Fruit fly (Drosophila melanogaster) whole organism, embryonic: ENCODE data around the gene Tsf1.

Experiments
- Awh ChIP-seq: fragments of 200-800 bp; sonication (Bioruptor generic); IDR thresholded peaks from 2 replicates; pipeline ENCODE4, ENCODE4 v1.3.6; 2022; ENCODE audit warnings: missing biosample characterization, missing genetic modification characterization
- B-H2 ChIP-seq: fragments of 200-800 bp; sonication (Bioruptor generic); optimal IDR thresholded peaks from 2 replicates; lab custom pipeline; 2018; ENCODE audit warnings: missing biosample characterization, mild to moderate bottlenecking, missing genetic modification characterization
- BEAF-32 ChIP-seq: fragments of 200-800 bp; sonication (Bioruptor generic); optimal IDR thresholded peaks from 3 replicates; lab custom pipeline; 2017; ENCODE audit warnings: missing biosample characterization, missing genetic modification characterization, mild to moderate bottlenecking, moderate library complexity, missing genetic modification reagents
- Bgb ChIP-seq: fragments of 200-800 bp; sonication (Bioruptor generic); IDR thresholded peaks from 2 replicates; pipeline ENCODE4 v1.3.6; 2022; ENCODE audit warnings: missing biosample characterization, missing genetic modification characterization; ENCODE audit not compliant: partially characterized antibody
- CG10654 ChIP-seq: fragments of 200-800 bp; sonication (Bioruptor generic); optimal IDR thresholded peaks from 2 replicates; lab custom pipeline; 2016; ENCODE audit warnings: missing biosample characterization, missing genetic modification characterization
- CG12299 ChIP-seq: fragments of 200-800 bp; sonication (Bioruptor generic); optimal IDR thresholded peaks from 2 replicates; lab custom pipeline; 2018; ENCODE audit warnings: missing biosample characterization, mild to moderate bottlenecking, missing genetic modification characterization
- CG14710 ChIP-seq: fragments of 200-800 bp; sonication (Bioruptor generic); optimal IDR thresholded peaks from 3 replicates; lab custom pipeline; 2019; ENCODE audit warnings: missing biosample characterization, mild to moderate bottlenecking, missing genetic modification characterization, moderate library complexity
- CG18476 ChIP-seq: fragments of 200-800 bp; sonication (Bioruptor generic); optimal IDR thresholded peaks from 2 replicates; lab custom pipeline; 2016; ENCODE audit warnings: missing biosample characterization, mild to moderate bottlenecking, missing genetic modification characterization
- CG18764 ChIP-seq: fragments of 200-800 bp; sonication (Bioruptor generic); optimal IDR thresholded peaks from 3 replicates; lab custom pipeline; 2016; ENCODE audit warnings: missing biosample characterization, missing genetic modification characterization
- CG2116 ChIP-seq: fragments of 200-800 bp; sonication (Bioruptor generic); optimal IDR thresholded peaks from 3 replicates; lab custom pipeline; 2018; ENCODE audit warnings: missing biosample characterization, mild to moderate bottlenecking, missing genetic modification characterization
- CG3065 ChIP-seq: fragments of 200-800 bp; sonication (Bioruptor generic); optimal IDR thresholded peaks from 2 replicates; lab custom pipeline; 2016; ENCODE audit warnings: missing biosample characterization, missing genetic modification characterization
- CG31224 ChIP-seq: fragments of 200-800 bp; sonication (Bioruptor generic); IDR thresholded peaks from 2 replicates; pipeline ENCODE4 v1.3.6; 2022; ENCODE audit warnings: missing biosample characterization, missing genetic modification characterization
- CG31365 ChIP-seq: fragments of 200-800 bp; sonication (Bioruptor generic); optimal IDR thresholded peaks from 2 replicates; lab custom pipeline; 2018; ENCODE audit warnings: missing biosample characterization, mild to moderate bottlenecking, missing genetic modification characterization
- CG31441 ChIP-seq: fragments of 200-800 bp; sonication (Bioruptor generic); IDR thresholded peaks from 2 replicates; pipeline ENCODE4 v1.3.6; 2022; ENCODE audit warnings: missing biosample characterization, missing genetic modification characterization
- CG32532 ChIP-seq: fragments of 200-800 bp; sonication (Bioruptor generic); IDR thresholded peaks from 2 replicates; pipeline ENCODE4 v1.3.6; 2022; ENCODE audit warnings: missing biosample characterization, missing genetic modification characterization
- CG34224 ChIP-seq: fragments of 200-800 bp; sonication (Bioruptor generic); IDR thresholded peaks from 3 replicates; pipeline ENCODE4 v1.3.6; 2022; ENCODE audit warnings: missing biosample characterization, missing genetic modification characterization; ENCODE audit not compliant: partially characterized antibody
- CG34422 ChIP-seq: fragments of 200-800 bp; sonication (Bioruptor generic); IDR thresholded peaks from 3 replicates; pipeline ENCODE4 v1.3.6; 2022; ENCODE audit warnings: missing biosample characterization, missing genetic modification characterization
- CG42726 ChIP-seq: fragments of 200-800 bp; sonication (Bioruptor generic); IDR thresholded peaks from 2 replicates; pipeline ENCODE4 v1.3.6; 2022; ENCODE audit warnings: missing biosample characterization, missing genetic modification characterization; ENCODE audit not compliant: partially characterized antibody
- CG6683 ChIP-seq: fragments of 200-800 bp; sonication (Bioruptor generic); optimal IDR thresholded peaks from 2 replicates; lab custom pipeline; 2017; ENCODE audit warnings: missing biosample characterization, mild to moderate bottlenecking, missing genetic modification characterization, missing genetic modification reagents
- CG6791 ChIP-seq: fragments of 200-800 bp; sonication (Bioruptor generic); IDR thresholded peaks from 3 replicates; pipeline ENCODE4 v1.3.6; 2022; ENCODE audit warnings: missing biosample characterization, missing genetic modification characterization; ENCODE audit not compliant: partially characterized antibody
- CG9727 ChIP-seq: fragments of 200-800 bp; sonication (Bioruptor generic); optimal IDR thresholded peaks from 3 replicates; lab custom pipeline; 2017; ENCODE audit warnings: missing biosample characterization, mild to moderate bottlenecking, missing genetic modification characterization
- CHES-1-like ChIP-seq: fragments of 200-800 bp; sonication (Bioruptor generic); optimal IDR thresholded peaks from 2 replicates; lab custom pipeline; 2016; ENCODE audit warnings: missing biosample characterization, missing genetic modification characterization
- Dad ChIP-seq: fragments of 200-800 bp; sonication (Bioruptor generic); optimal IDR thresholded peaks from 3 replicates; lab custom pipeline; 2016; ENCODE audit warnings: missing biosample characterization, missing genetic modification characterization
- Doc2 ChIP-seq: fragments of 200-800 bp; sonication (Bioruptor generic); IDR thresholded peaks from 2 replicates; pipeline ENCODE4 v1.3.6; 2022; ENCODE audit warnings: missing biosample characterization, missing genetic modification characterization
- Dp ChIP-seq: fragments of 200-800 bp; sonication (Bioruptor generic); optimal IDR thresholded peaks from 2 replicates; lab custom pipeline; 2018; ENCODE audit warnings: missing biosample characterization, mild to moderate bottlenecking, missing genetic modification characterization, moderate library complexity
- Ets97D ChIP-seq: fragments of 200-800 bp; sonication (Bioruptor generic); optimal IDR thresholded peaks from 3 replicates; lab custom pipeline; 2016; ENCODE audit warnings: missing biosample characterization, missing genetic modification characterization
- HLH4C ChIP-seq: fragments of 200-800 bp; sonication (Bioruptor generic); IDR thresholded peaks from 3 replicates; pipeline ENCODE4 v1.3.6; 2022; ENCODE audit warnings: missing biosample characterization, missing genetic modification characterization; ENCODE audit not compliant: partially characterized antibody
- Hsf ChIP-seq: fragments of 200-800 bp; sonication (Bioruptor generic); optimal IDR thresholded peaks from 3 replicates; lab custom pipeline; 2016; ENCODE audit warnings: missing biosample characterization, missing genetic modification characterization
- Mes4 ChIP-seq: fragments of 200-800 bp; sonication (Bioruptor generic); optimal IDR thresholded peaks from 2 replicates; lab custom pipeline; 2016; ENCODE audit warnings: missing biosample characterization, missing genetic modification characterization
- PHDP ChIP-seq: fragments of 200-800 bp; sonication (Bioruptor generic); optimal IDR thresholded peaks from 3 replicates; lab custom pipeline; 2018; ENCODE audit warnings: missing biosample characterization, mild to moderate bottlenecking, missing genetic modification characterization, moderate library complexity
- Ptx1 ChIP-seq: fragments of 200-800 bp; sonication (Bioruptor generic); IDR thresholded peaks from 2 replicates; pipeline ENCODE4 v1.3.6; 2022; ENCODE audit warnings: missing biosample characterization, missing genetic modification characterization
- Rfx ChIP-seq: fragments of 200-800 bp; sonication (Bioruptor generic); IDR thresholded peaks from 2 replicates; pipeline ENCODE4 v1.3.6; 2022; ENCODE audit warnings: missing biosample characterization, missing genetic modification characterization
- Sry-δ ChIP-seq: fragments of 200-800 bp; sonication (Bioruptor generic); optimal IDR thresholded peaks from 2 replicates; lab custom pipeline; 2016; ENCODE audit warnings: missing biosample characterization, missing genetic modification characterization
- al ChIP-seq: fragments of 200-800 bp; sonication (Bioruptor generic); IDR thresholded peaks from 2 replicates; pipeline ENCODE4 v1.3.6; 2022; ENCODE audit warnings: missing biosample characterization, missing genetic modification characterization
- bbx ChIP-seq: fragments of 200-800 bp; sonication (Bioruptor generic); IDR thresholded peaks from 2 replicates; pipeline ENCODE4 v1.3.6; 2022; ENCODE audit warnings: missing biosample characterization, missing genetic modification characterization; ENCODE audit not compliant: partially characterized antibody
- fru ChIP-seq: fragments of >200 bp; optimal IDR thresholded peaks from 2 replicates; lab custom pipeline; 2017
- gcm ChIP-seq: fragments of 200-800 bp; sonication (Bioruptor generic); optimal IDR thresholded peaks from 2 replicates; lab custom pipeline; 2019; ENCODE audit warnings: missing biosample characterization, mild to moderate bottlenecking, missing genetic modification characterization, moderate library complexity
- her ChIP-seq: fragments of 200-800 bp; sonication (Bioruptor generic); optimal IDR thresholded peaks from 2 replicates; lab custom pipeline; 2016; ENCODE audit warnings: missing biosample characterization, missing genetic modification characterization
- ken ChIP-seq: fragments of 200-800 bp; sonication (Bioruptor generic); IDR thresholded peaks from 3 replicates; pipeline ENCODE4 v1.3.6; 2022; ENCODE audit warnings: missing biosample characterization, missing genetic modification characterization
- lilli ChIP-seq: fragments of 200-800 bp; sonication (Bioruptor generic); optimal IDR thresholded peaks from 3 replicates; lab custom pipeline; 2016; ENCODE audit warnings: missing biosample characterization, missing genetic modification characterization
- nerfin-1 ChIP-seq: fragments of 200-800 bp; sonication (Bioruptor generic); optimal IDR thresholded peaks from 3 replicates; lab custom pipeline; 2019; ENCODE audit warnings: missing biosample characterization, mild to moderate bottlenecking, missing genetic modification characterization, moderate library complexity
- odd ChIP-seq: fragments of 200-800 bp; sonication (Bioruptor generic); optimal IDR thresholded peaks from 2 replicates; lab custom pipeline; 2017; ENCODE audit warnings: missing biosample characterization, mild to moderate bottlenecking, missing genetic modification characterization
- prd ChIP-seq, 3 experiments: fragments of >200 bp in 2 of 3; fragments of 200-800 bp in 1 of 3; sonication (Bioruptor generic) in 1 of 3; optimal IDR thresholded peaks in 2 of 3; IDR thresholded peaks in 1 of 3; 2 replicates in 2 of 3; 3 replicates in 1 of 3; pipeline versions ENCODE4 v1.3.6 to Lab custom; 2017 to 2022; ENCODE audit warnings: missing biosample characterization in 1 of 3, missing genetic modification characterization in 1 of 3
- repo ChIP-seq: fragments of 200-800 bp; sonication (Bioruptor generic); optimal IDR thresholded peaks from 2 replicates; lab custom pipeline; 2016; ENCODE audit warnings: missing biosample characterization, missing genetic modification characterization
- sisA ChIP-seq: fragments of 200-800 bp; sonication (Bioruptor generic); IDR thresholded peaks from 2 replicates; pipeline ENCODE4 v1.3.6; 2022; ENCODE audit warnings: missing biosample characterization, missing genetic modification characterization
- sqz ChIP-seq: fragments of 200-800 bp; sonication (Bioruptor generic); optimal IDR thresholded peaks from 3 replicates; lab custom pipeline; 2018; ENCODE audit warnings: missing biosample characterization, mild to moderate bottlenecking, missing genetic modification characterization
- ssp ChIP-seq: fragments of 200-800 bp; sonication (Bioruptor generic); IDR thresholded peaks from 2 replicates; pipeline ENCODE4 v1.3.6; 2022; ENCODE audit warnings: missing biosample characterization, missing genetic modification characterization
- stwl ChIP-seq: fragments of 200-800 bp; sonication (Bioruptor generic); optimal IDR thresholded peaks from 3 replicates; lab custom pipeline; 2018; ENCODE audit warnings: missing biosample characterization, mild to moderate bottlenecking, missing genetic modification characterization, moderate library complexity
- vnd ChIP-seq: fragments of 200-800 bp; sonication (Bioruptor generic); IDR thresholded peaks from 3 replicates; pipeline ENCODE4 v1.3.6; 2022; ENCODE audit warnings: missing biosample characterization, missing genetic modification characterization; ENCODE audit not compliant: partially characterized antibody
- wek ChIP-seq: fragments of 200-800 bp; sonication (Bioruptor generic); optimal IDR thresholded peaks from 3 replicates; lab custom pipeline; 2018; ENCODE audit warnings: missing biosample characterization, mild to moderate bottlenecking, missing genetic modification characterization, moderate library complexity
- zfh2 ChIP-seq: fragments of 200-800 bp; sonication (Bioruptor generic); optimal IDR thresholded peaks from 2 replicates; lab custom pipeline; 2016; ENCODE audit warnings: missing biosample characterization, missing genetic modification characterization

Tsf1 gene

DNA sequence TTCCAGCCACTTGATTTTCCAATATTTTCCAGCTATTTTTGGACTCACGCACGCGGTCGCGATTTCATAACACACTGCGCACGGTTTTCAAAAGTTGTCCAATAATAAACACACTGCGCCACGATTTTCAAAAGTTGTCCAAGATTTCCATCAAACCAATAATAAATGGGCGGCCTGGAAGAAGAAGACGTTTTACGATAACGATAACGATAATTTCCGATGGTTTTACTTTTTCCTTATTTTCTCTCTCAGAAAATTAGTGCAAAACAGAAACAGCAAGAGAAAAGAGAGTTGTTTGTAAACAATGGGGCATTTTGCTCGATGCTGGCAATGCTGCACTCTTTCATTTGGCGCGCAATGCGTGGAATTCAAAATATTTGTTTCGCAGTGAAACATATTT, 23.1 kb downstream of the Tsf1 start, which contains the start of gene Nt5b (continued):
- no peak for TF ChIP-seq CG31224 (GFP tag; lab: Robert Waterston, UW)
- TF ChIP-seq B-H2 (GFP tag; lab: Kevin White, UChicago) = no peak
- no peak for TF ChIP-seq her
- no peak for TF ChIP-seq nerfin-1 (tag; lab: Kevin White, UChicago)
- no peak for TF ChIP-seq zfh2 (GFP tag; lab: Kevin White, UChicago)
- TF ChIP-seq PHDP (tag; lab: Kevin White, UChicago) = no peak
- TF ChIP-seq CG6791 (GFP tag; lab: Robert Waterston, UW) = peak; percentile 65; the same call in 1 of the 3 replicates
- peak; percentile 15; the same call in 1 of the 3 replicates for TF ChIP-seq CG34224 (GFP tag; lab: Robert Waterston, UW)
- TF ChIP-seq CG2116 (GFP tag; lab: Kevin White, UChicago) = peak; percentile 15
- no peak for TF ChIP-seq sqz (GFP tag; lab: Kevin White, UChicago)
- TF ChIP-seq Rfx = no peak
- TF ChIP-seq stwl (tag; lab: Kevin White, UChicago) = peak; percentile 66
- no peak for TF ChIP-seq wek (GFP tag; lab: Kevin White, UChicago)
- no peak for TF ChIP-seq CG6683
- no peak for TF ChIP-seq CG42726 (GFP tag; lab: Robert Waterston, UW)
- no peak for TF ChIP-seq CG31441 (GFP tag; lab: Robert Waterston, UW)
- TF ChIP-seq Mes4 = no peak
- peak; percentile 79 for TF ChIP-seq Dp (GFP tag; lab: Kevin White, UChicago)
- no peak for TF ChIP-seq al (GFP tag; lab: Robert Waterston, UW)
- TF ChIP-seq CG18764 (GFP tag; lab: Kevin White, UChicago) = no peak
- TF ChIP-seq HLH4C = peak; percentile 15; the same call in 1 of the 3 replicates
- no peak for TF ChIP-seq CG34422 (GFP tag; lab: Robert Waterston, UW)
- no peak for TF ChIP-seq repo (GFP tag; lab: Kevin White, UChicago)
- no peak for TF ChIP-seq Ptx1 (GFP tag; lab: Robert Waterston, UW)
- TF ChIP-seq odd = no peak
- TF ChIP-seq CG3065 = no peak
- TF ChIP-seq gcm (GFP tag; lab: Kevin White, UChicago) = no peak
- TF ChIP-seq bbx (GFP tag; lab: Robert Waterston, UW) = peak; percentile 31; the same call in 1 of the 2 replicates
- peak; percentile 25 for TF ChIP-seq BEAF-32 (GFP tag; lab: Kevin White, UChicago)
- no peak for TF ChIP-seq Hsf
- TF ChIP-seq prd (optimal IDR thresholded peaks at IDR 0.05; lab: Kevin White, UChicago) = no peak
- TF ChIP-seq prd (GFP tag; IDR thresholded peaks at IDR 0.05; lab: Robert Waterston, UW) = no peak
- TF ChIP-seq fru (lab: Kevin White, UChicago) = no peak
- no peak for TF ChIP-seq Sry-δ (GFP tag; lab: Kevin White, UChicago)
- TF ChIP-seq CHES-1-like (GFP tag; lab: Kevin White, UChicago) = no peak
- TF ChIP-seq CG14710 (tag; lab: Kevin White, UChicago) = no peak
- TF ChIP-seq vnd (GFP tag; lab: Robert Waterston, UW) = 0 out of 3 replicates have a peak, but pooled peaks have one; percentile 46
- no peak for TF ChIP-seq CG9727
- TF ChIP-seq Dad (GFP tag; lab: Kevin White, UChicago) = no peak
- no peak for TF ChIP-seq lilli (GFP tag; lab: Kevin White, UChicago)
- TF ChIP-seq Awh = no peak
- no peak for TF ChIP-seq ken (GFP tag; lab: Robert Waterston, UW)
- TF ChIP-seq ssp (GFP tag; lab: Robert Waterston, UW) = no peak
- no peak for TF ChIP-seq Doc2 (GFP tag; lab: Robert Waterston, UW)
- no peak for TF ChIP-seq CG32532 (GFP tag; lab: Robert Waterston, UW)
- TF ChIP-seq CG10654 (GFP tag; lab: Kevin White, UChicago) = no peak
- TF ChIP-seq sisA (GFP tag; lab: Robert Waterston, UW) = no peak
- no peak for TF ChIP-seq CG18476 (GFP tag; lab: Kevin White, UChicago)
- no peak for TF ChIP-seq CG12299 (tag; lab: Kevin White, UChicago)
- TF ChIP-seq Ets97D (GFP tag; lab: Kevin White, UChicago) = no peak
- TF ChIP-seq CG31365 (tag; lab: Kevin White, UChicago) = no peak
- TF ChIP-seq Bgb (GFP tag; lab: Robert Waterston, UW) = 0 out of 2 replicates have a peak, but pooled peaks have one; percentile 13
